Fruit fly (Drosophila melanogaster): Measurements from ENCODE around the gene CG31106.
A peak's percentile ranks its signal among the peaks of the same experiment; 100 is the strongest.

CG31106 gene

dm6 chr3R:25215123-25215522 lies 974 bp upstream of the CG31106 start, which contains the start of gene Saysd1 (continued):
- TF ChIP-seq CG9437 (GFP tag; optimal IDR thresholded peaks at IDR 0.05), result peak; percentile 77
- TF ChIP-seq jumu (GFP tag; optimal IDR thresholded peaks at IDR 0.05), result peak; percentile 16
- no peak for TF ChIP-seq CG17829 (tag; optimal IDR thresholded peaks at IDR 0.05)
- TF ChIP-seq Doc3 (GFP tag; IDR thresholded peaks at IDR 0.05; ENCODE audit: partially characterized antibody), result peak; percentile 87
- no peak for TF ChIP-seq CG2202 (tag; optimal IDR thresholded peaks at IDR 0.05)
- peak; percentile 4 for TF ChIP-seq Camta (GFP tag; optimal IDR thresholded peaks at IDR 0.05)
- TF ChIP-seq CG1603 (tag; optimal IDR thresholded peaks at IDR 0.05), result peak; percentile 37
- TF ChIP-seq CG1792 (GFP tag; optimal IDR thresholded peaks at IDR 0.05), result peak; percentile 1
- peak; percentile 37 for TF ChIP-seq CG9727 (GFP tag; optimal IDR thresholded peaks at IDR 0.05)
- TF ChIP-seq E2f2 (GFP tag; IDR thresholded peaks at IDR 0.05), result peak; percentile 32; the same call in 1 of the 2 replicates
- TF ChIP-seq sc (optimal IDR thresholded peaks at IDR 0.05), result no peak
- TF ChIP-seq sc (GFP tag; optimal IDR thresholded peaks at IDR 0.05), result no peak
- TF ChIP-seq CG18011 (GFP tag; optimal IDR thresholded peaks at IDR 0.05), result no peak
- no peak for TF ChIP-seq CG31224 (GFP tag; IDR thresholded peaks at IDR 0.05)
- no peak for TF ChIP-seq CG11398 (GFP tag; optimal IDR thresholded peaks at IDR 0.05)
- peak; percentile 31 for TF ChIP-seq ind (GFP tag; optimal IDR thresholded peaks at IDR 0.05)
- TF ChIP-seq MESR4 (GFP tag; optimal IDR thresholded peaks at IDR 0.05), result peak; percentile 32
- peak; percentile 4 for TF ChIP-seq CG8290 (GFP tag; optimal IDR thresholded peaks at IDR 0.05)
- peak in 1 of 2 experiments; percentile 5 for TF ChIP-seq CG8290 (tag; optimal IDR thresholded peaks at IDR 0.05)
- TF ChIP-seq Asciz (GFP tag; optimal IDR thresholded peaks at IDR 0.05), result peak; percentile 28
- peak; percentile 62 for TF ChIP-seq CG11247 (GFP tag; IDR thresholded peaks at IDR 0.05)
- TF ChIP-seq prd (optimal IDR thresholded peaks at IDR 0.05), result no peak
- peak; percentile 48 for TF ChIP-seq prd (GFP tag; IDR thresholded peaks at IDR 0.05)
- no peak for TF ChIP-seq GATAe (GFP tag; conservative IDR thresholded peaks at IDR 0.05)
- TF ChIP-seq CG32532 (GFP tag; IDR thresholded peaks at IDR 0.05), result peak; percentile 70
- TF ChIP-seq vvl (GFP tag; IDR thresholded peaks at IDR 0.05), result peak; percentile 60
- TF ChIP-seq phol (tag; optimal IDR thresholded peaks at IDR 0.05), result peak; percentile 36
- TF ChIP-seq CG14441 (GFP tag; IDR thresholded peaks at IDR 0.05), result peak; percentile 51; the same call in 1 of the 2 replicates
- TF ChIP-seq sob (GFP tag; IDR thresholded peaks at IDR 0.05), result peak; percentile 62
- no peak for TF ChIP-seq sqz (GFP tag; optimal IDR thresholded peaks at IDR 0.05)
- TF ChIP-seq HLH4C (GFP tag; IDR thresholded peaks at IDR 0.05; ENCODE audit: partially characterized antibody), result peak; percentile 90
- 0 out of 3 replicates have a peak, but pooled peaks have one; percentile 17 for TF ChIP-seq ci (GFP tag; IDR thresholded peaks at IDR 0.05)
- peak; percentile 29; the same call in 1 of the 2 replicates for TF ChIP-seq Rx (GFP tag; IDR thresholded peaks at IDR 0.05)
- TF ChIP-seq CG7839 (tag; optimal IDR thresholded peaks at IDR 0.05), result peak; percentile 44
- peak; percentile 51 for TF ChIP-seq lab (GFP tag; optimal IDR thresholded peaks at IDR 0.05)
- peak; percentile 38 for TF ChIP-seq CG15514 (GFP tag; optimal IDR thresholded peaks at IDR 0.05)
- TF ChIP-seq kah (GFP tag; optimal IDR thresholded peaks at IDR 0.05), result no peak
- TF ChIP-seq CG8944 (GFP tag; optimal IDR thresholded peaks at IDR 0.05), result no peak
- no peak for TF ChIP-seq sisA (GFP tag; IDR thresholded peaks at IDR 0.05)
- no peak for TF ChIP-seq Lhr (GFP tag; optimal IDR thresholded peaks at IDR 0.05)
- peak; percentile 47; the same call in 1 of the 2 replicates for TF ChIP-seq NFAT (GFP tag; IDR thresholded peaks at IDR 0.05)
- TF ChIP-seq Nf-YA (GFP tag; IDR thresholded peaks at IDR 0.05), result 0 out of 2 replicates have a peak, but pooled peaks have one; percentile 25
- peak; percentile 91 for TF ChIP-seq CG13287 (GFP tag; IDR thresholded peaks at IDR 0.05; ENCODE audit: partially characterized antibody)
- TF ChIP-seq unpg (GFP tag; optimal IDR thresholded peaks at IDR 0.05), result peak; percentile 9
- peak; percentile 13 for TF ChIP-seq CG1233 (GFP tag; optimal IDR thresholded peaks at IDR 0.05)
- TF ChIP-seq Sry-δ (GFP tag; optimal IDR thresholded peaks at IDR 0.05), result peak; percentile 71
- TF ChIP-seq Mrtf (GFP tag; IDR thresholded peaks at IDR 0.05), result no peak
- peak; percentile 34; the same call in 1 of the 3 replicates for TF ChIP-seq row (GFP tag; IDR thresholded peaks at IDR 0.05)
- TF ChIP-seq zen2 (GFP tag; IDR thresholded peaks at IDR 0.05; ENCODE audit: partially characterized antibody), result peak; percentile 84
- peak; percentile 14 for TF ChIP-seq CG4854 (GFP tag; optimal IDR thresholded peaks at IDR 0.05)
- peak; percentile 82; the same call in 1 of the 4 replicates for TF ChIP-seq chinmo (GFP tag; IDR thresholded peaks at IDR 0.05; ENCODE audit: partially characterized antibody)

All from whole organism, embryonic.